Worm (Caenorhabditis elegans) whole organism, late embryonic: ENCODE results near the gene B0281.6.

Experiments
- K02D7.2 ChIP-seq: sonication (generic microtip); optimal IDR thresholded peaks from 2 replicates; lab custom pipeline; 2017; ENCODE audit warnings: mild to moderate bottlenecking, missing genetic modification characterization, missing compliant biosample characterization
- K09A11.1 ChIP-seq: sonication (generic microtip); optimal IDR thresholded peaks from 2 replicates; lab custom pipeline; 2017; ENCODE audit warnings: antibody characterized with exemption, mild to moderate bottlenecking, missing genetic modification characterization, missing compliant biosample characterization; ENCODE audit not compliant: insufficient read depth
- T23F11.4 ChIP-seq: fragments of 200-800 bp; sonication (Bioruptor generic); optimal IDR thresholded peaks from 2 replicates; lab custom pipeline; 2018; ENCODE audit warnings: mild to moderate bottlenecking, missing genetic modification characterization, missing compliant biosample characterization
- Y22D7AL.16 ChIP-seq: sonication (generic microtip); optimal IDR thresholded peaks from 2 replicates; lab custom pipeline; 2016; ENCODE audit warnings: missing genetic modification characterization, missing compliant biosample characterization
- ahr-1 ChIP-seq: sonication (generic microtip); optimal IDR thresholded peaks from 2 replicates; lab custom pipeline; 2016; ENCODE audit warnings: missing genetic modification characterization, missing compliant biosample characterization
- ceh-14 ChIP-seq: sonication (generic microtip); optimal IDR thresholded peaks from 2 replicates; lab custom pipeline; 2016; ENCODE audit warnings: missing genotype, missing genetic modification characterization, missing compliant biosample characterization
- ceh-18 ChIP-seq: sonication (generic microtip); optimal IDR thresholded peaks from 2 replicates; lab custom pipeline; 2016; ENCODE audit warnings: missing genetic modification characterization, missing compliant biosample characterization
- ceh-24 ChIP-seq: sonication (generic microtip); optimal IDR thresholded peaks from 2 replicates; lab custom pipeline; 2016; ENCODE audit warnings: mild to moderate bottlenecking, missing genetic modification characterization, missing compliant biosample characterization
- ceh-30 ChIP-seq: fragments of 150-350 bp; optimal IDR thresholded peaks from 2 replicates; lab custom pipeline; 2014; ENCODE audit warnings: missing biosample characterization, missing genetic modification characterization
- ceh-9 ChIP-seq: sonication (generic microtip); optimal IDR thresholded peaks from 2 replicates; lab custom pipeline; 2016; ENCODE audit warnings: mild to moderate bottlenecking, missing genetic modification characterization, inconsistent platforms, missing compliant biosample characterization
- dmd-4 ChIP-seq: sonication (generic microtip); optimal IDR thresholded peaks from 2 replicates; lab custom pipeline; 2016; ENCODE audit warnings: borderline replicate concordance, missing genetic modification characterization, missing compliant biosample characterization
- dve-1 ChIP-seq: sonication (generic microtip); optimal IDR thresholded peaks from 2 replicates; lab custom pipeline; 2017; ENCODE audit warnings: antibody characterized with exemption, mild to moderate bottlenecking, missing genetic modification characterization, missing compliant biosample characterization
- elt-4 ChIP-seq: sonication (generic microtip); optimal IDR thresholded peaks from 2 replicates; lab custom pipeline; 2016; ENCODE audit warnings: missing genetic modification characterization, missing compliant biosample characterization
- ets-4 ChIP-seq: sonication (generic microtip); optimal IDR thresholded peaks from 2 replicates; lab custom pipeline; 2016; ENCODE audit warnings: missing genetic modification characterization, missing compliant biosample characterization
- fkh-6 ChIP-seq: sonication (generic microtip); optimal IDR thresholded peaks from 2 replicates; lab custom pipeline; 2016; ENCODE audit warnings: missing genetic modification characterization, missing compliant biosample characterization
- gmeb-2 ChIP-seq: sonication (generic microtip); optimal IDR thresholded peaks from 2 replicates; lab custom pipeline; 2016; ENCODE audit warnings: missing genetic modification characterization, inconsistent platforms, missing compliant biosample characterization
- hlh-13 ChIP-seq: fragments of 200-800 bp; sonication (Bioruptor generic); optimal IDR thresholded peaks from 2 replicates; lab custom pipeline; 2018; ENCODE audit warnings: mild to moderate bottlenecking, missing genetic modification characterization, missing compliant biosample characterization
- hlh-30 ChIP-seq: sonication (generic microtip); optimal IDR thresholded peaks from 2 replicates; lab custom pipeline; 2017; ENCODE audit warnings: antibody characterized with exemption, missing genetic modification characterization, missing compliant biosample characterization; ENCODE audit not compliant: insufficient read depth
- madf-2 ChIP-seq: sonication (generic microtip); optimal IDR thresholded peaks from 2 replicates; lab custom pipeline; 2017; ENCODE audit warnings: missing genetic modification characterization, missing compliant biosample characterization
- mec-3 ChIP-seq: sonication (generic microtip); optimal IDR thresholded peaks from 2 replicates; lab custom pipeline; 2016; ENCODE audit warnings: borderline replicate concordance, missing genetic modification characterization, missing compliant biosample characterization
- nfya-1 ChIP-seq: sonication (generic microtip); optimal IDR thresholded peaks from 2 replicates; lab custom pipeline; 2017; ENCODE audit warnings: missing genetic modification characterization, mild to moderate bottlenecking, missing compliant biosample characterization, antibody characterized with exemption, moderate library complexity
- nhr-232 ChIP-seq: sonication (generic microtip); optimal IDR thresholded peaks from 2 replicates; lab custom pipeline; 2016; ENCODE audit warnings: missing genetic modification characterization, missing compliant biosample characterization
- odd-2 ChIP-seq: sonication (generic microtip); optimal IDR thresholded peaks from 2 replicates; lab custom pipeline; 2017; ENCODE audit warnings: antibody characterized with exemption, mild to moderate bottlenecking, missing genetic modification characterization, missing compliant biosample characterization
- pat-9 ChIP-seq: fragments of 200-800 bp; sonication (Bioruptor generic); optimal IDR thresholded peaks from 2 replicates; lab custom pipeline; 2018; ENCODE audit warnings: mild to moderate bottlenecking, missing genetic modification characterization, moderate library complexity, missing compliant biosample characterization
- pax-1 ChIP-seq: fragments of 150-350 bp; optimal IDR thresholded peaks from 2 replicates; lab custom pipeline; 2014; ENCODE audit warnings: missing biosample characterization, missing genetic modification characterization
- pqm-1 ChIP-seq: sonication (generic microtip); optimal IDR thresholded peaks from 2 replicates; lab custom pipeline; 2016; ENCODE audit warnings: missing genetic modification characterization, missing compliant biosample characterization
- pros-1 ChIP-seq: fragments of 150-350 bp; optimal IDR thresholded peaks from 2 replicates; lab custom pipeline; 2014; ENCODE audit warnings: missing biosample characterization, missing genetic modification reagents, missing genetic modification characterization
- ref-2 ChIP-seq: sonication (generic microtip); optimal IDR thresholded peaks from 2 replicates; lab custom pipeline; 2016; ENCODE audit warnings: missing genetic modification characterization, missing compliant biosample characterization
- sdc-2 ChIP-seq: sonication (generic microtip); optimal IDR thresholded peaks from 2 replicates; lab custom pipeline; 2016; ENCODE audit warnings: missing genotype, missing genetic modification characterization, missing compliant biosample characterization
- sox-4 ChIP-seq: sonication (generic microtip); optimal IDR thresholded peaks from 2 replicates; lab custom pipeline; 2017; ENCODE audit warnings: mild to moderate bottlenecking, missing genetic modification characterization, inconsistent platforms, missing compliant biosample characterization
- tbx-2 ChIP-seq: sonication (generic microtip); optimal IDR thresholded peaks from 2 replicates; lab custom pipeline; 2016; ENCODE audit warnings: missing genetic modification characterization, missing compliant biosample characterization
- unc-3 ChIP-seq, 2 experiments: fragments of 200-800 bp in 1 of 2; sonication (Bioruptor generic) in 1 of 2; sonication (generic microtip) in 1 of 2; conservative IDR thresholded peaks in 1 of 2; optimal IDR thresholded peaks in 1 of 2; 2 replicates each; pipeline versions ENCODE4 v1.3.6 to Lab custom; 2016 to 2022; ENCODE audit warnings: missing compliant biosample characterization in 2 of 2, missing genetic modification characterization in 2 of 2, missing genetic modification reagents in 1 of 2
- unc-55 ChIP-seq: sonication (generic microtip); optimal IDR thresholded peaks from 2 replicates; lab custom pipeline; 2017; ENCODE audit warnings: missing biosample characterization, missing genetic modification reagents, missing genetic modification characterization
- unc-86 ChIP-seq: sonication (generic microtip); optimal IDR thresholded peaks from 2 replicates; lab custom pipeline; 2016; ENCODE audit warnings: missing genetic modification characterization, missing compliant biosample characterization
- zip-5 ChIP-seq: sonication (generic microtip); optimal IDR thresholded peaks from 2 replicates; lab custom pipeline; 2016; ENCODE audit warnings: missing genetic modification characterization, missing compliant biosample characterization
- ztf-16 ChIP-seq: sonication (generic microtip); optimal IDR thresholded peaks from 2 replicates; lab custom pipeline; 2017; ENCODE audit warnings: missing genetic modification characterization, missing compliant biosample characterization

B0281.6 gene

DNA sequence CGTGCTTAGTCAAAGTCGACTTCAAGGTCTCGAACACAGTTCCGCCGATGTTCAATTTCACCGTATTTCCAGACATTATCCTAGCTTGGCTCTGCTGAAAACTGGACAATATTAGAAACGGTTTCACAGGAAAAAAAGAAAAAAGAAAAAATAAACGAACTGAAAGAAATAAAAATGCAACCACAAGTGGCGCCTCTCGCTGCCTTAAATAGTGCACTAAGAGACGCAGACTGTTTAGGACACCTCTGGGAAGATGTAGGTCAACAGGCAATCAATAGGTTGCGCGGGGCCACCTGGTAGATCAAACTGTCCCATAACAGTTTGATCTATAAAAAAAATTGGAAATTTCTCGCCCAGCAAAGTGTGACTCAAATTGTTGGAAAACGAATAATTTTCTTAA is 3.5 kb downstream of the B0281.6 start, which contains the start of gene B0281.4:
TSS of gene B0281.4 (minus strand) at position 101 of the 400 bp plus-strand sequence.
- TF ChIP-seq tbx-2 (tag; lab: Kevin White, UChicago) (no peak), dmd-4 (tag; lab: Kevin White, UChicago) (no peak), ets-4 (tag; lab: Kevin White, UChicago) (no peak), dve-1 (no peak), sox-4 (tag; lab: Kevin White, UChicago) (no peak), T23F11.4 (no peak), gmeb-2 (tag; lab: Kevin White, UChicago) (no peak), unc-86 (tag; lab: Kevin White, UChicago) (no peak), pax-1 (tag; lab: Kevin White, UChicago) (no peak), elt-4 (tag; lab: Kevin White, UChicago) (no peak), ref-2 (tag; lab: Kevin White, UChicago) (no peak), nhr-232 (no peak)

- TF ChIP-seq ceh-14 (tag; lab: Kevin White, UChicago) (no peak), ztf-16 (tag; lab: Kevin White, UChicago) (no peak), pqm-1 (tag; lab: Kevin White, UChicago) (no peak), hlh-13 (GFP tag; lab: Kevin White, UChicago) (no peak), zip-5 (tag; lab: Kevin White, UChicago) (no peak), odd-2 (tag; lab: Kevin White, UChicago) (no peak)
- TF ChIP-seq, all 69 proteins: peak for 0
These were observed 6.4 kb downstream of the B0281.6 start, which contains the start of gene fbxc-25 for ce11 chrII:2295817-2296315. Gene fbxc-25, minus strand, starts transcription at chrII:2296265.

DNA sequence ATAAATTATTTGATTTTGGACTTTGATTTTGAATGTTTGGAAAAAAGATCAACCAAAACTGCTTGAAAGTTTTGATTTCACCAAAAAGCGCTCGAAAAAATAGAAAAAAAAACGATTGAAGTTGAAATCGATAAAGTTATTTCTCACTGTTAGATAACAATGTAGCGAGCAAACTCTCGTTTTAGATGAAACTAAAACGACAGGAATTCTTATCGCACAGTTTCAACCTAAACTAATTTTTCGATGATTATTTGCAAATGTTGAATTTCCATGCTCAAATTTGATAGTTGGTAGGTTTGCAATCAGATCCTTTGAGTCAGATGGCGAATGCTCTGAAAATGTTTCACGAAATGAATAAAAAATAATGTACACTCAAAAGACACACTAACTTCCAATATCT is 9.7 kb downstream of the B0281.6 start:
- TF ChIP-seq K09A11.1 (tag; lab: Kevin White, UChicago): no peak
- TF ChIP-seq hlh-30 (tag; lab: Kevin White, UChicago): no peak
- no peak for TF ChIP-seq tbx-2 (tag; lab: Kevin White, UChicago)
- TF ChIP-seq, all 69 proteins: peak for 0

- TF ChIP-seq odd-2 (tag; lab: Kevin White, UChicago): no peak
- no peak for TF ChIP-seq pros-1
- TF ChIP-seq sdc-2 (tag; lab: Kevin White, UChicago): no peak
- no peak for TF ChIP-seq unc-55 (GFP tag; lab: Kevin White, UChicago)
- TF ChIP-seq ceh-18: no peak
- no peak for TF ChIP-seq ceh-30 (tag; lab: Kevin White, UChicago)
These were observed 10.2 kb downstream of the B0281.6 start, which contains the start of gene K09F6.7 for ce11 chrII:2292027-2292426. Gene K09F6.7, minus strand, starts transcription at chrII:2292127.

DNA sequence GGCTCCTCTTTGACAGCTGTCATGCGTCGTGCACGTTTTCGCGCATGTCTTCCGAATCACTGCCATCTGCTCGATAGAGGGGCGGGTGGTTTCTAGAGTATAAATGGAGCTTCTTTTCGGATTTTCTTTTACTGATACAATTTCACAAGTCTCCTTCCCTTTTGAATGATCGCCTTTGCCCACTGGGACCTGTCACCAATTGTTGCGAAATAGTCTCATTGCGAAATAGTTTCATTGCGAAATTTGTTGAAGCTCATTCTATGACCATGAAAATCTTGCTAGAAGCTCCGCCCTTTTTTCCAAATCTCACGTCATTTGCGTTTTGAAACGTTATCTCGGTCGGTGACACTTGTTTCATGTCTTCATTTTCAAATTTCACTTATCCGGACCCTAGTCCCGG is 12.8 kb downstream of the B0281.6 start:
- TF ChIP-seq unc-55 (GFP tag; lab: Kevin White, UChicago): peak; percentile 87
- no peak for TF ChIP-seq unc-3 (GFP tag; conservative IDR thresholded peaks at IDR 0.05; lab: Robert Waterston, UW)
- TF ChIP-seq unc-3 (tag; optimal IDR thresholded peaks at IDR 0.05; lab: Kevin White, UChicago): peak; percentile 50
- TF ChIP-seq mec-3 (tag; lab: Kevin White, UChicago): no peak
- TF ChIP-seq odd-2 (tag; lab: Kevin White, UChicago): no peak

DNA sequence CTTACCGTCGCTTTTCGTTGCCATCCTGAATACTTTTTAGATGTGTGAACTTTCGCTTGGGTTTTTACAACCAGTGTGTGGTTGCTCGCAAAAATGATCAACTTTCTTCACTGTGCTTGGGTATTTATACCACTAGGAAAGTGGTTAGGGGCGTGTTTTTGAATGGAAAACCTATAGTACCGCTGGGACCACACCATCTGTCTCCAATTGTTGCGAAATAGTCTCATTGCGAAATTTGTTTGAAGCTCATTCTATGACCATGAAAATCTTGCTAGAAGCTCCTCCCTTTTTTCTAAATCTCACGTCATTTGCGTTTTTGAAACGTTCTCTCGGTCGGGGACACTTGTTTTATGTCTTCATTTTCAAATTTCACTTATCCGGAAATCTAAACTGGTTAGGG is 13.4 kb downstream of the B0281.6 start, which contains the start of the genes K09F6.10 and K09F6.13:
TSS of gene K09F6.10 (minus strand) at position 86 of the 400 bp plus-strand sequence.
TSS of gene K09F6.13 (plus strand) at position 317 of the 400 bp plus-strand sequence.
- TF ChIP-seq tbx-2 (tag; lab: Kevin White, UChicago): no peak
- TF ChIP-seq ceh-9 (tag; lab: Kevin White, UChicago): no peak
- TF ChIP-seq hlh-13 (GFP tag; lab: Kevin White, UChicago): no peak
- no peak for TF ChIP-seq fkh-6
- no peak for TF ChIP-seq dve-1
- TF ChIP-seq nfya-1 (tag; lab: Kevin White, UChicago): no peak
- TF ChIP-seq K02D7.2 (tag; lab: Kevin White, UChicago): no peak
- no peak for TF ChIP-seq Y22D7AL.16
- TF ChIP-seq ahr-1 (tag; lab: Kevin White, UChicago): no peak
- TF ChIP-seq ceh-24 (tag; lab: Kevin White, UChicago): no peak
- TF ChIP-seq madf-2: no peak
- TF ChIP-seq pat-9 (tag; lab: Kevin White, UChicago): no peak
- TF ChIP-seq pqm-1 (tag; lab: Kevin White, UChicago): no peak
